Worm (Caenorhabditis elegans) whole organism, midembryonic: ENCODE measurements around the gene srx-130.

Source experiments
- T22C8.4 ChIP-seq: fragments of 200-800 bp; sonication (Bioruptor generic); IDR thresholded peaks from 2 replicates; pipeline ENCODE4 v1.3.6; 2022; ENCODE audit warnings: missing genetic modification characterization, missing compliant biosample characterization
- cog-1 ChIP-seq: sonication (generic microtip); optimal IDR thresholded peaks from 2 replicates; lab custom pipeline; 2016; ENCODE audit warnings: missing genetic modification characterization, missing compliant biosample characterization
- flt-1 ChIP-seq: fragments of 200-800 bp; sonication (Bioruptor generic); IDR thresholded peaks from 2 replicates; pipeline ENCODE4 v1.3.6; 2022; ENCODE audit warnings: missing genetic modification characterization, missing compliant biosample characterization
- klf-2 ChIP-seq: fragments of 200-800 bp; sonication (Bioruptor generic); conservative IDR thresholded peaks from 2 replicates; pipeline ENCODE4 v1.3.6; 2022; ENCODE audit warnings: missing genetic modification reagents, missing genetic modification characterization, missing compliant biosample characterization
- ref-1 ChIP-seq: fragments of 200-800 bp; sonication (Bioruptor generic); conservative IDR thresholded peaks from 2 replicates; pipeline ENCODE4 v1.3.6; 2022; ENCODE audit warnings: missing genetic modification reagents, missing genetic modification characterization, missing compliant biosample characterization
- tab-1 ChIP-seq: fragments of 200-800 bp; sonication (Bioruptor generic); IDR thresholded peaks from 2 replicates; pipeline ENCODE4 v1.3.6; 2022; ENCODE audit warnings: missing genetic modification characterization, missing compliant biosample characterization
- ztf-23 ChIP-seq: fragments of 200-800 bp; sonication (Bioruptor generic); IDR thresholded peaks from 2 replicates; pipeline ENCODE4 v1.3.6; 2022; ENCODE audit warnings: missing genetic modification reagents, missing genetic modification characterization, missing compliant biosample characterization
- ztf-29 ChIP-seq: fragments of 200-800 bp; sonication (Bioruptor generic); IDR thresholded peaks from 2 replicates; pipeline ENCODE4 v1.3.6; 2022; ENCODE audit warnings: missing genetic modification reagents, missing genetic modification characterization, missing compliant biosample characterization

DNA sequence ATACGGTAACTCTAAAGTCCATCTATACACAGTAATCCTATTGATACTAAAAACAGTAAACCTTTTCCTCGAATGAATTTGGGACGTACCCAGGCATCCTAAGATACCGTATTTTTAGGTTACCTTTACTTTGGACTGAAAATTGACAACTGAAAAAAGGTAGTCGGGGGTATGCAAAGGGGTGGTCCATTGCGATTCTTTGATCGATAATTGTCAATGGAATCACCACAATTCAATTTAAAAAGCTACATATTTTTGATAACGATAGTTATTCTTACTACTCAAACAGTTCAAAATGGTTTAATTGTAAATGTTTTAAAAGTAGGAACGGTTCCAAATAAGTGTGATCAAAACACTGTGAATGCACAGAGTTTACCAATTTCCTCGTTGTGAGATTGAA lies 9.3 kb upstream of the srx-130 start, which contains the start of gene srx-129:
- TF ChIP-seq ztf-29 (GFP tag; lab: Robert Waterston, UW) (no peak), ref-1 (GFP tag; lab: Robert Waterston, UW) (no peak), flt-1 (no peak), ztf-23 (no peak), cog-1 (tag; lab: Kevin White, UChicago) (no peak), klf-2 (GFP tag; lab: Robert Waterston, UW) (no peak), T22C8.4 (GFP tag; lab: Robert Waterston, UW) (no peak), tab-1 (GFP tag; lab: Robert Waterston, UW) (no peak)
